Fruit fly (Drosophila melanogaster) whole organism, wandering third instar larva: ENCODE data around the gene Hs2st.

ENCODE experiments used
- Abd-B ChIP-seq: fragments of >200 bp; optimal IDR thresholded peaks from 2 replicates; lab custom pipeline; 2017; ENCODE audit warnings: missing biosample characterization, missing genetic modification characterization
- CG9705 ChIP-seq: fragments of 200-800 bp; sonication (Bioruptor generic); optimal IDR thresholded peaks from 2 replicates; lab custom pipeline; 2018; ENCODE audit warnings: missing biosample characterization, mild to moderate bottlenecking, missing genetic modification characterization
- CrebA ChIP-seq: fragments of 200-800 bp; sonication (Bioruptor generic); optimal IDR thresholded peaks from 2 replicates; lab custom pipeline; 2016; ENCODE audit warnings: missing biosample characterization, mild to moderate bottlenecking, missing genetic modification characterization, borderline replicate concordance
- Dfd ChIP-seq: fragments of >200 bp; optimal IDR thresholded peaks from 2 replicates; lab custom pipeline; 2017; ENCODE audit warnings: missing biosample characterization, missing genetic modification characterization
- GATAd ChIP-seq: sonication (Bioruptor generic); optimal IDR thresholded peaks from 2 replicates; lab custom pipeline; 2016; ENCODE audit warnings: missing biosample characterization, missing genetic modification characterization
- HLH106 ChIP-seq: fragments of 200-800 bp; optimal IDR thresholded peaks from 3 replicates; lab custom pipeline; 2019; ENCODE audit warnings: missing biosample characterization, mild to moderate bottlenecking, missing genetic modification characterization, moderate library complexity
- Hnf4 ChIP-seq: fragments of 200-800 bp; sonication (Bioruptor generic); optimal IDR thresholded peaks from 2 replicates; lab custom pipeline; 2016; ENCODE audit warnings: missing biosample characterization, mild to moderate bottlenecking, missing genetic modification characterization
- Hr78 ChIP-seq: fragments of >200 bp; optimal IDR thresholded peaks from 2 replicates; lab custom pipeline; 2017; ENCODE audit warnings: missing biosample characterization, missing genetic modification characterization
- Hr83 ChIP-seq: fragments of 200-300 bp; sonication (Bioruptor generic); optimal IDR thresholded peaks from 2 replicates; lab custom pipeline; 2016; ENCODE audit warnings: missing biosample characterization, mild to moderate bottlenecking, missing genetic modification characterization, moderate library complexity; ENCODE audit not compliant: poor library complexity, severe bottlenecking
- Jra ChIP-seq: sonication (Bioruptor generic); optimal IDR thresholded peaks from 2 replicates; lab custom pipeline; 2016; ENCODE audit warnings: missing biosample characterization, missing genetic modification characterization
- Mio ChIP-seq: sonication (Bioruptor generic); optimal IDR thresholded peaks from 2 replicates; lab custom pipeline; 2016; ENCODE audit warnings: missing biosample characterization, missing genetic modification characterization
- Myc ChIP-seq: fragments of >200 bp; optimal IDR thresholded peaks from 2 replicates; lab custom pipeline; 2017
- N ChIP-seq: fragments of >200 bp; optimal IDR thresholded peaks from 2 replicates; lab custom pipeline; 2018; ENCODE audit warnings: missing biosample characterization, missing external identifiers, missing genetic modification characterization
- OdsH ChIP-seq: fragments of 200-800 bp; sonication (Bioruptor generic); optimal IDR thresholded peaks from 2 replicates; lab custom pipeline; 2016; ENCODE audit warnings: missing biosample characterization, mild to moderate bottlenecking, missing genetic modification characterization
- Rel ChIP-seq, 2 experiments: fragments of 200-800 bp; sonication (Bioruptor generic) in 1 of 2; optimal IDR thresholded peaks; 2 replicates in 1 of 2; 3 replicates in 1 of 2; lab custom pipeline; 2016 to 2019; ENCODE audit warnings: mild to moderate bottlenecking in 2 of 2, missing biosample characterization in 2 of 2, missing genetic modification characterization in 2 of 2, moderate library complexity in 1 of 2
- Sp1 ChIP-seq: fragments of 200-800 bp; sonication (Bioruptor generic); optimal IDR thresholded peaks from 3 replicates; lab custom pipeline; 2019; ENCODE audit warnings: missing biosample characterization, mild to moderate bottlenecking, missing genetic modification characterization, moderate library complexity
- br ChIP-seq: fragments of 200-800 bp; sonication (Bioruptor generic); optimal IDR thresholded peaks from 2 replicates; lab custom pipeline; 2016; ENCODE audit warnings: missing biosample characterization, missing genetic modification characterization
- brk ChIP-seq: fragments of 200-800 bp; sonication (Bioruptor generic); optimal IDR thresholded peaks from 2 replicates; lab custom pipeline; 2016; ENCODE audit warnings: missing biosample characterization, mild to moderate bottlenecking, missing genetic modification characterization
- dmrt93B ChIP-seq: fragments of 200-800 bp; sonication (Bioruptor generic); optimal IDR thresholded peaks from 2 replicates; lab custom pipeline; 2018; ENCODE audit warnings: missing biosample characterization, mild to moderate bottlenecking, missing genetic modification characterization
- dsf ChIP-seq: sonication (Bioruptor generic); optimal IDR thresholded peaks from 2 replicates; lab custom pipeline; 2016; ENCODE audit warnings: missing biosample characterization, missing genetic modification characterization, borderline replicate concordance
- ey ChIP-seq: fragments of 200-800 bp; sonication (Bioruptor generic); optimal IDR thresholded peaks from 2 replicates; lab custom pipeline; 2016; ENCODE audit warnings: missing biosample characterization, missing genetic modification characterization
- foxo ChIP-seq, 2 experiments: fragments of 200-800 bp; sonication (Bioruptor generic); optimal IDR thresholded peaks; 2 replicates in 1 of 2; 3 replicates in 1 of 2; lab custom pipeline; 2016 to 2017; ENCODE audit warnings: missing biosample characterization in 2 of 2, missing genetic modification characterization in 2 of 2
- fru ChIP-seq: fragments of 200-800 bp; sonication (Bioruptor generic); optimal IDR thresholded peaks from 3 replicates; lab custom pipeline; 2016; ENCODE audit warnings: missing biosample characterization, mild to moderate bottlenecking, missing genetic modification characterization
- h ChIP-seq: fragments of 200-800 bp; sonication (Bioruptor generic); optimal IDR thresholded peaks from 3 replicates; lab custom pipeline; 2016; ENCODE audit warnings: missing biosample characterization, mild to moderate bottlenecking, missing genetic modification characterization
- jim ChIP-seq: fragments of 175-275, 200-325 bp; sonication (Bioruptor generic); optimal IDR thresholded peaks from 2 replicates; lab custom pipeline; 2016; ENCODE audit warnings: missing biosample characterization, mild to moderate bottlenecking, missing genetic modification characterization
- lola ChIP-seq: fragments of >200 bp; optimal IDR thresholded peaks from 2 replicates; lab custom pipeline; 2017; ENCODE audit warnings: missing biosample characterization, missing genetic modification characterization
- pan ChIP-seq: fragments of >200 bp; optimal IDR thresholded peaks from 2 replicates; lab custom pipeline; 2017
- sage ChIP-seq: fragments of 200-800 bp; sonication (Bioruptor generic); optimal IDR thresholded peaks from 2 replicates; lab custom pipeline; 2016; ENCODE audit warnings: missing biosample characterization, mild to moderate bottlenecking, missing genetic modification characterization
- sv ChIP-seq: fragments of 200-800 bp; sonication (Bioruptor generic); optimal IDR thresholded peaks from 3 replicates; lab custom pipeline; 2016; ENCODE audit warnings: missing biosample characterization, missing genetic modification characterization
- usp ChIP-seq: fragments of >200 bp; optimal IDR thresholded peaks from 2 replicates; lab custom pipeline; 2017; ENCODE audit warnings: missing biosample characterization, missing genetic modification characterization
- woc ChIP-seq: sonication (Bioruptor generic); optimal IDR thresholded peaks from 2 replicates; lab custom pipeline; 2016; ENCODE audit warnings: missing biosample characterization, mild to moderate bottlenecking, missing genetic modification characterization

Hs2st gene

DNA sequence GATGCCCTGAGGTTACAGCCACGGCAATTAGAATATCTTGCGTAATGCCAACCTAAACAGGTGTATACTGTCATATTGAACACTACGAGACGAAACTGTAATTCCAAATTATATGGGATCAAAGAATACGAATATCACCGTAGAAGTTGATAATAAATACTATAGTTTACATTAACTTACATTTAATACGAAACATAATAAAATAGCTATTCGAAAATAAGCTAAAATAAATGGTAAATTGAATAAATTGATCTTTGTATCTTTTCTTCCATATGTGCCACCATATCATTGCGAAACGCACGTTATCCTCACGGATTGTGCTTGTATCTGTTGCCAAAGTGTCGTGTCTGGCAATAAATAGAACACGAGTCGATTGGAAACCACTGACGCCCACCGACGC is 28.7 kb downstream of the Hs2st start:
- TF ChIP-seq fru (GFP tag; lab: Kevin White, UChicago) (no peak), Jra (GFP tag; lab: Kevin White, UChicago) (no peak), lola (GFP tag; lab: Kevin White, UChicago) (no peak), pan (no peak), jim (GFP tag; lab: Kevin White, UChicago) (no peak)

DNA sequence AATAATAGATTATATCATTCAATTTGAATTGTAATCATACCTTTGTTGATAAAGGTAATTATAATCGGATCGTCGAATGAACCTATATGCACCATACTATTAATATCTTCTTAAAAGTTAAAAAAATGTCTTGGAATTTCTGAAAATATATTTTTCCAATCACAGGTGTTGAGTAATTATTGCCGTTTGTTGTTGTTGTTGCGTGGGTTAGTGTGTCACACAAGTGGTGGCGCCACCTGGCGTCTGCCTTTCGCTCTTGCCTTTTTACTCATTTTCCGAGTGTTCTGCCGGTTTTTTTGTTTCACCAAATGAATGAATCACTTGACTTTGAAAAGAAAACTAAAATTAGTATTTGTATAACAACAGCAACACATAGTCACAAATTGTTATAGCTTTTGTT is 29.4 kb downstream of the Hs2st start:
- TF ChIP-seq sage = no peak
- no peak for TF ChIP-seq OdsH
- TF ChIP-seq ey (GFP tag; lab: Kevin White, UChicago) = no peak
- no peak for TF ChIP-seq Hr78 (GFP tag; lab: Kevin White, UChicago)
- no peak for TF ChIP-seq dsf (GFP tag; lab: Kevin White, UChicago)
- TF ChIP-seq usp (GFP tag; lab: Kevin White, UChicago) = no peak
- no peak for TF ChIP-seq Jra (GFP tag; lab: Kevin White, UChicago)

DNA sequence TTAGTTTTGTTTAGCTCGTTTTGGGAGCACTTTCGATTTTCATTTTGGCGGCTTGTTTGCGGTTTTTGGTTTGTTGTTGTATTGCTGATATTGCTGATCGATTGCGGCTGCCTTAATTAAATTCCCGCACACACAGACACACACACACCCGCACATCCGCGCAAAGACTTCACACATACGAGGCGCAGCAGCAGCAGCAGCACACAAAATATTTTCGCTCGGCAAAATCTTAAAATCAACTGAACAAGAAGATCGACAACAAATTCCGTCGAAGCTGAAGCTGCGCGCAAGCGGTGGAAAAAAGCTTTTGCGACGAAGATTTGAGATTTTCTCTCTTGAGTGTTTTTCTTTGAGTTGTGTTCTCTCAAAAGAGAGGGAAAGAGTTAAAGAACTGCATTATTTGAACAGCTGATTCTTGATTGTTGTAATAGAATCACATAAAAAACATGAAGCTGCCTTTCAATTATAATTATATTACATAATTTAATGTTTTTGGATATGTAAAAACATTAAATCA is 30.3 kb downstream of the Hs2st start:
- TF ChIP-seq Dfd (GFP tag; lab: Kevin White, UChicago) (peak; percentile 76), CG9705 (GFP tag; lab: Kevin White, UChicago) (no peak)

DNA sequence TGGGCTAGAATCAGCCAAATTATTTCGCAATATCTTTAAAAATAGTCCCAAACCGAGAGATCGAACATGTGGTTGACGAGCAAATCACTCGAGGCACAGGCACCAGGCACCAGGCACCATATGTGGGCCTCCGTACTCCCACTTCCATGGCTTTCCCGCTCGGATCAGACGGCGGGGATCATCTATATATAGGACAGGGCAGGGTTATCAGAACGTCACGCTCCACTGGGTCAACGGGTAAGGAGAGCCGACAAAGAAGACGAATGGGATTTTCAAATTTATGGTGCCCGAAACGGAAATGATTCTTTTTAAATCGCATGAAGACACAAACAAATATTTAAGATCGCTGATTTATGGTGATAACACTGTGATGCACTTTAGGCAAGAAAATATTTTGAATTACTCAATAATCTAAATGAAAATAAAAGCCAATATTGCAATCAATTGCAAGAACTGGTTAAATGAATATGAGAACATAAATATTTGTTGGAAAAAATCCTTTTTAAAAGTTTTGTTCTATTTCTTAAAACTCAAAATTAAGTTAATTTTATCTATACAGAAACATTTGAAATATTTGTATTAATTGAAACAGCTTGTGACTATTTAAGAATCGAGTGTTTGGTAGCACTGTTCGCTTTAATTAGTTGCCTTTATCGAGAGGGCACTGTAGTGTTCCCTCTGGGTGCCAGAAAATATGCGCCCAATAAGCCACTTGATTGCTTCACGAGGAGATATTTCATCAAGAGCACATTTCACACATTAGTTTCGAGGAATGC is 31.2 kb downstream of the Hs2st start:
- TF ChIP-seq Mio (GFP tag; lab: Kevin White, UChicago) (no peak), pan (no peak), Hnf4 (GFP tag; lab: Kevin White, UChicago) (no peak), lola (GFP tag; lab: Kevin White, UChicago) (no peak), brk (GFP tag; lab: Kevin White, UChicago) (no peak), dsf (GFP tag; lab: Kevin White, UChicago) (no peak)

DNA sequence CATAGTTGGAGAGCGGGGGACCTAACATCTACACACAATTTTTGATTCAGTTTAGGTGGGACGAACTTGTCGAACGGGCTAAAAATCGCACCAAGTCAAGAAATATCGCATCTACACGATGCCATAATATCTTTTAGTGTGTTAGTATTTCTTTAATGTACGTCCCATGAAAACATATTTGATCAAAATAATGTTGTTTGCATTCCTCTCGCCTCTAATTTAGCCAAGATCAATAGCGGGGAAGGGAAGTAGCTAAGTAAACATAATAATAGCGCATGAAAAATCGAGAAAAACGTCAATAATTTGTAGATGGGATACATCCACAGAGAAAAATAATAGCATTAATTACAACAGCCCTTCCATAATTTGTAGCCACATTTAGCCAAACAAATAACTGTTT is 32.6 kb downstream of the Hs2st start:
- TF ChIP-seq h (GFP tag; lab: Kevin White, UChicago) (no peak), br (GFP tag; lab: Kevin White, UChicago) (no peak), dmrt93B (GFP tag; lab: Kevin White, UChicago) (no peak), Jra (GFP tag; lab: Kevin White, UChicago) (no peak), Hr78 (GFP tag; lab: Kevin White, UChicago) (no peak), CrebA (no peak), sv (no peak), Hnf4 (GFP tag; lab: Kevin White, UChicago) (no peak), sage (no peak), usp (GFP tag; lab: Kevin White, UChicago) (no peak), N (no peak), foxo (GFP tag; optimal IDR thresholded peaks at IDR 0.05; lab: Kevin White, UChicago) (no peak)

DNA sequence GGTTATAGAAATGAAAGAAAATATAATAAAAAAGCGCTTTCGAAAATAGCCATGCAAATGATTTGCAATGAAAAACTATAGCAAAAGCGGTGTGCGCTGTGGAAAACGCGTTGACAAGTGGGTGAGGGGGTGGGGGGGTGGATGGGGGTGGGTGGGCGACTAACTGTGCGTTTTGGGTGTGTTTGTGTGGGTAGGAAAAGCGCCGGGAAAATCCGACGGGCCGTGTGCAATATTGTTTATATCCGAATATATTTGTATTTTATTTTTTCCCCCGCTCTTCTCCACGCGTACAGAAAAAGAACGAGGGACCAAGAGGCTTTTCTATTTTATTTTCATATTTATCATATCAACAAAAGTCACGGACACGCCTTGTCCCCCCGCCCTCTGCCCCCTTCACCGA is 38.1 kb downstream of the Hs2st start:
- TF ChIP-seq brk (GFP tag; lab: Kevin White, UChicago) (no peak), Myc (lab: Kevin White, UChicago) (no peak), woc (GFP tag; lab: Kevin White, UChicago) (no peak), Sp1 (GFP tag; lab: Kevin White, UChicago) (no peak)
- TF ChIP-seq, all 38 proteins: peak for 0

DNA sequence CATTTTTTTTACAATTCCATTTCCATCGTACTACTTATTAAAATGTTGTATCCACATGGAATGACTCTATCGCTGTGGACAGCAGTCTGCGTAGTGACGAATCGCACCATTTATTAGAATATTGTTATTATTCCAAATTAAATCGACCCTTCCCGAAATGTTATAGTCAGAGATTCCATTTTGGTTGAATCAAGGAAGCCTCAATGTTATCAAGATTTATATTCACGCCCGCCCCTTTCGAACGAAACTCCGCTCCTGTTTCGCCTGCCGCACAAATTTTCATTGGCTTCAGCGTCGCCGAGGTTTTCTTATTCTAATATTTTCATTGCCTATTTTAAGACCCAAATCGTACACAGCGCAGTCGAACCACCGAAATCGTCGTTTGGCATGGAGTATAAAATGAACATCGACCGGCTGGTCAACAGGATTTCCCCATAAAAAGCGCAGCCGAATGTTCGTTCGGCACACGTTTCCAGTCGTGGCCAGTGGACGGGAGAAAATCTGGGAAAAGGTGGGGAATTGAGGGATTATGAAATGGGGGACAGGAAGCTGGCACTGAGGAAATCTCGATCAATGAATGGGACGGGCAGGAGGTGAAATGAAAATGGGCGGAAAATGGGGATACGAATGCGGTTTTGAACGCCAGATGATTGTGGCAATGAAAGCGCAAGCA is 38.7 kb downstream of the Hs2st start:
- TF ChIP-seq Myc (lab: Kevin White, UChicago) (no peak), N (no peak), Hnf4 (GFP tag; lab: Kevin White, UChicago) (no peak), GATAd (GFP tag; lab: Kevin White, UChicago) (no peak), dmrt93B (GFP tag; lab: Kevin White, UChicago) (no peak), Jra (GFP tag; lab: Kevin White, UChicago) (no peak), CrebA (no peak), OdsH (no peak), Abd-B (GFP tag; lab: Kevin White, UChicago) (no peak), HLH106 (tag; lab: Kevin White, UChicago) (no peak), foxo (GFP tag; optimal IDR thresholded peaks at IDR 0.05; lab: Kevin White, UChicago) (no peak), Mio (GFP tag; lab: Kevin White, UChicago) (no peak), h (GFP tag; lab: Kevin White, UChicago) (no peak), Hr83 (GFP tag; lab: Kevin White, UChicago) (no peak), brk (GFP tag; lab: Kevin White, UChicago) (no peak), Hr78 (GFP tag; lab: Kevin White, UChicago) (no peak), ey (GFP tag; lab: Kevin White, UChicago) (no peak), Rel (GFP tag; optimal IDR thresholded peaks at IDR 0.05; lab: Kevin White, UChicago) (no peak), Rel (tag; optimal IDR thresholded peaks at IDR 0.05; lab: Kevin White, UChicago) (no peak), fru (GFP tag; lab: Kevin White, UChicago) (no peak)
